Worm (Caenorhabditis elegans) whole organism, mixed stage, embryonic: ENCODE results near the gene T22C8.1.

Source experiments
- M03D4.4 ChIP-seq: sonication (generic microtip); optimal IDR thresholded peaks from 2 replicates; lab custom pipeline; 2017; ENCODE audit warnings: mild to moderate bottlenecking, missing genetic modification characterization, missing compliant biosample characterization
- bed-3 ChIP-seq: fragments of 200-800 bp; sonication (Bioruptor generic); optimal IDR thresholded peaks from 3 replicates; lab custom pipeline; 2018; ENCODE audit warnings: mild to moderate bottlenecking, missing genetic modification characterization, moderate library complexity, missing compliant biosample characterization
- blmp-1 ChIP-seq: fragments of 150-350 bp; optimal IDR thresholded peaks from 2 replicates; lab custom pipeline; 2014; ENCODE audit warnings: missing biosample characterization, missing genetic modification characterization
- ceh-39 ChIP-seq: fragments of 150-350 bp; optimal IDR thresholded peaks from 2 replicates; lab custom pipeline; 2014; ENCODE audit warnings: missing biosample characterization, missing genetic modification characterization
- ceh-43 ChIP-seq: fragments of 200-800 bp; sonication (Bioruptor generic); optimal IDR thresholded peaks from 2 replicates; lab custom pipeline; 2018; ENCODE audit warnings: mild to moderate bottlenecking, missing genetic modification characterization, moderate library complexity, missing compliant biosample characterization
- ceh-83 ChIP-seq: fragments of 200-800 bp; sonication (Bioruptor generic); optimal IDR thresholded peaks from 2 replicates; lab custom pipeline; 2018; ENCODE audit warnings: mild to moderate bottlenecking, missing genetic modification characterization, missing compliant biosample characterization
- ces-1 ChIP-seq: fragments of 150-350 bp; optimal IDR thresholded peaks from 2 replicates; lab custom pipeline; 2014; ENCODE audit warnings: missing biosample characterization, missing genetic modification reagents, missing genetic modification characterization
- cnd-1 ChIP-seq: fragments of 200-800 bp; sonication (Bioruptor generic); optimal IDR thresholded peaks from 2 replicates; lab custom pipeline; 2018; ENCODE audit warnings: mild to moderate bottlenecking, missing genetic modification characterization, missing compliant biosample characterization
- drap-1 ChIP-seq: fragments of 200-800 bp; sonication (Bioruptor generic); optimal IDR thresholded peaks from 3 replicates; lab custom pipeline; 2018; ENCODE audit warnings: mild to moderate bottlenecking, missing genetic modification characterization, missing compliant biosample characterization
- elt-1 ChIP-seq: sonication (generic microtip); optimal IDR thresholded peaks from 2 replicates; lab custom pipeline; 2017; ENCODE audit warnings: missing genetic modification characterization, mild to moderate bottlenecking, missing compliant biosample characterization, antibody characterized with exemption, moderate library complexity, borderline replicate concordance; ENCODE audit not compliant: insufficient read depth
- elt-3 ChIP-seq: fragments of 150-350 bp; optimal IDR thresholded peaks from 2 replicates; lab custom pipeline; 2014; ENCODE audit warnings: missing biosample characterization, missing genetic modification characterization
- flh-1 ChIP-seq: fragments of 200-800 bp; sonication (Bioruptor generic); optimal IDR thresholded peaks from 2 replicates; lab custom pipeline; 2018; ENCODE audit warnings: mild to moderate bottlenecking, missing genetic modification characterization, moderate library complexity, missing compliant biosample characterization
- ham-2 ChIP-seq: fragments of 200-800 bp; sonication (Bioruptor generic); optimal IDR thresholded peaks from 2 replicates; lab custom pipeline; 2018; ENCODE audit warnings: mild to moderate bottlenecking, missing genetic modification characterization, missing compliant biosample characterization
- hlh-1 ChIP-seq: fragments of 150-350 bp; optimal IDR thresholded peaks from 2 replicates; lab custom pipeline; 2014; ENCODE audit warnings: missing biosample characterization, missing genetic modification reagents, missing genetic modification characterization
- lin-13 ChIP-seq: fragments of 150-350 bp; optimal IDR thresholded peaks from 2 replicates; lab custom pipeline; 2014; ENCODE audit warnings: missing biosample characterization, missing genetic modification characterization
- lin-32 ChIP-seq: fragments of 200-800 bp; sonication (Bioruptor generic); optimal IDR thresholded peaks from 2 replicates; lab custom pipeline; 2018; ENCODE audit warnings: mild to moderate bottlenecking, missing genetic modification characterization, missing compliant biosample characterization
- lsy-2 ChIP-seq: fragments of 150-350 bp; optimal IDR thresholded peaks from 2 replicates; lab custom pipeline; 2014; ENCODE audit warnings: missing biosample characterization, missing genetic modification characterization
- mep-1 ChIP-seq: fragments of 150-350 bp; optimal IDR thresholded peaks from 2 replicates; lab custom pipeline; 2017; ENCODE audit warnings: missing biosample characterization, missing genetic modification reagents, missing genetic modification characterization, inconsistent platforms
- mls-2 ChIP-seq: sonication (generic microtip); optimal IDR thresholded peaks from 2 replicates; lab custom pipeline; 2016; ENCODE audit warnings: mild to moderate bottlenecking, missing genetic modification characterization, moderate library complexity, missing compliant biosample characterization
- nhr-12 ChIP-seq: fragments of 150-350 bp; optimal IDR thresholded peaks from 2 replicates; lab custom pipeline; 2014; ENCODE audit warnings: missing biosample characterization, missing genetic modification characterization
- nhr-2 ChIP-seq: fragments of 150-350 bp; optimal IDR thresholded peaks from 2 replicates; lab custom pipeline; 2014; ENCODE audit warnings: missing biosample characterization, missing genetic modification characterization
- nhr-237 ChIP-seq: fragments of 150-350 bp; optimal IDR thresholded peaks from 2 replicates; lab custom pipeline; 2014; ENCODE audit warnings: missing biosample characterization, missing genetic modification characterization
- nhr-28 ChIP-seq: fragments of 150-350 bp; optimal IDR thresholded peaks from 2 replicates; lab custom pipeline; 2014; ENCODE audit warnings: missing biosample characterization, missing genetic modification characterization
- nhr-76 ChIP-seq: sonication (generic microtip); optimal IDR thresholded peaks from 2 replicates; lab custom pipeline; 2017; ENCODE audit warnings: missing biosample characterization, missing genetic modification characterization
- sem-2 ChIP-seq: fragments of 200-800 bp; sonication (Bioruptor generic); optimal IDR thresholded peaks from 2 replicates; lab custom pipeline; 2018; ENCODE audit warnings: mild to moderate bottlenecking, missing genetic modification characterization, missing compliant biosample characterization
- sptf-1 ChIP-seq: sonication (generic microtip); optimal IDR thresholded peaks from 2 replicates; lab custom pipeline; 2017; ENCODE audit warnings: mild to moderate bottlenecking, missing genetic modification characterization, moderate library complexity, missing compliant biosample characterization
- tbx-8 ChIP-seq: fragments of 200-800 bp; sonication (Bioruptor generic); optimal IDR thresholded peaks from 2 replicates; lab custom pipeline; 2018; ENCODE audit warnings: mild to moderate bottlenecking, missing genetic modification characterization, moderate library complexity, missing compliant biosample characterization
- unc-120 ChIP-seq: sonication (generic microtip); optimal IDR thresholded peaks from 2 replicates; lab custom pipeline; 2017; ENCODE audit warnings: missing genetic modification characterization, missing compliant biosample characterization; ENCODE audit not compliant: poor library complexity, severe bottlenecking
- unc-39 ChIP-seq: fragments of 150-350 bp; optimal IDR thresholded peaks from 2 replicates; lab custom pipeline; 2014; ENCODE audit warnings: missing biosample characterization, missing genetic modification characterization
- unc-62 ChIP-seq: fragments of 150-350 bp; optimal IDR thresholded peaks from 2 replicates; lab custom pipeline; 2014; ENCODE audit warnings: missing biosample characterization, missing genetic modification reagents, missing genetic modification characterization
- zip-8 ChIP-seq: fragments of 150-350 bp; optimal IDR thresholded peaks from 2 replicates; lab custom pipeline; 2014; ENCODE audit warnings: missing biosample characterization, missing genetic modification characterization
- ztf-11 ChIP-seq: fragments of 150-350 bp; optimal IDR thresholded peaks from 2 replicates; lab custom pipeline; 2014; ENCODE audit warnings: missing biosample characterization, missing genetic modification characterization

T22C8.1 gene

ce11 chrII:8646437-8646836 lies 33.9 kb downstream of the T22C8.1 start:
- TF ChIP-seq nhr-76 (tag; lab: Kevin White, UChicago) (no peak), flh-1 (GFP tag; lab: Kevin White, UChicago) (no peak), ces-1 (GFP tag; lab: Kevin White, UChicago) (no peak), ceh-43 (GFP tag; lab: Kevin White, UChicago) (no peak), nhr-237 (no peak), bed-3 (GFP tag; lab: Kevin White, UChicago) (no peak), nhr-2 (tag; lab: Kevin White, UChicago) (no peak), drap-1 (GFP tag; lab: Kevin White, UChicago) (no peak), lsy-2 (tag; lab: Kevin White, UChicago) (no peak), sem-2 (GFP tag; lab: Kevin White, UChicago) (no peak), tbx-8 (GFP tag; lab: Kevin White, UChicago) (no peak), unc-120 (tag; lab: Kevin White, UChicago) (no peak), unc-39 (tag; lab: Kevin White, UChicago) (no peak), blmp-1 (tag; lab: Kevin White, UChicago) (no peak), lin-13 (no peak), lin-32 (GFP tag; lab: Kevin White, UChicago) (no peak), ceh-83 (GFP tag; lab: Kevin White, UChicago) (no peak), ham-2 (no peak)

- TF ChIP-seq blmp-1 (tag; lab: Kevin White, UChicago) (no peak), hlh-1 (no peak), nhr-237 (no peak), nhr-12 (tag; lab: Kevin White, UChicago) (no peak), sptf-1 (no peak), nhr-76 (tag; lab: Kevin White, UChicago) (no peak), M03D4.4 (tag; lab: Kevin White, UChicago) (no peak), ceh-43 (GFP tag; lab: Kevin White, UChicago) (no peak), elt-1 (tag; lab: Kevin White, UChicago) (no peak), nhr-28 (no peak)
- TF ChIP-seq, all 35 proteins: peak for 0
These were observed 36.3 kb downstream of the T22C8.1 start for ce11 chrII:8648843-8649242.

- TF ChIP-seq bed-3 (GFP tag; lab: Kevin White, UChicago): no peak
- TF ChIP-seq unc-39 (tag; lab: Kevin White, UChicago): no peak
- no peak for TF ChIP-seq lsy-2 (tag; lab: Kevin White, UChicago)
- TF ChIP-seq nhr-2 (tag; lab: Kevin White, UChicago): no peak
- TF ChIP-seq lin-32 (GFP tag; lab: Kevin White, UChicago): no peak
- TF ChIP-seq ceh-43 (GFP tag; lab: Kevin White, UChicago): no peak
- no peak for TF ChIP-seq nhr-76 (tag; lab: Kevin White, UChicago)
- no peak for TF ChIP-seq hlh-1
- TF ChIP-seq zip-8 (tag; lab: Kevin White, UChicago): no peak
- no peak for TF ChIP-seq unc-62 (GFP tag; lab: Kevin White, UChicago)
These were observed 38.1 kb downstream of the T22C8.1 start, which contains the start of gene pyr-1 for ce11 chrII:8650644-8651159. pyr-1 (plus strand) TSS chrII:8651109.

DNA sequence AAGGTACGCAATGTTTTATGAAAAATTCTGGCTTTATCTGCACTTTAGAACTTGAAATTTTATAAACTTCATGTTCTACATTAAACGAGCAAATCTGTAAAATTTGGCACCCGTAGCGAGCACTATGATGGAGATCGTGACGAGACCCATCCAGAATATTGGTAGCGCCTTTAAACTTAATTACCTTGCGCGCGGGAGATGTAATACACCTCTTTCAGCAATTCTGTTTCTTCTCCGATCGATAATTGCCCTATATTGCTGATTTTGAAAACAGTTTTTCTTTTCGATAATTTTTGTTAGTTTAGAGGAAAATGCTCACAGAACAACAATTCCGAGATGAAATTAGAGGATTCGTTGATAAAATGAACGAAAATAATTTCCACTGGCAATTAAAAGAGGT lies 46.3 kb downstream of the T22C8.1 start, which contains the start of gene atg-10:
Gene atg-10 (plus strand): TSS at position 301 of the 400 bp plus-strand sequence.
- no peak for TF ChIP-seq hlh-1
- no peak for TF ChIP-seq tbx-8 (GFP tag; lab: Kevin White, UChicago)
- no peak for TF ChIP-seq cnd-1 (tag; lab: Kevin White, UChicago)
- no peak for TF ChIP-seq unc-62 (GFP tag; lab: Kevin White, UChicago)
- TF ChIP-seq zip-8 (tag; lab: Kevin White, UChicago): no peak
- no peak for TF ChIP-seq ces-1 (GFP tag; lab: Kevin White, UChicago)
- no peak for TF ChIP-seq ceh-39 (tag; lab: Kevin White, UChicago)
- no peak for TF ChIP-seq nhr-76 (tag; lab: Kevin White, UChicago)
- TF ChIP-seq flh-1 (GFP tag; lab: Kevin White, UChicago): no peak
- TF ChIP-seq elt-3 (tag; lab: Kevin White, UChicago): no peak
- no peak for TF ChIP-seq unc-120 (tag; lab: Kevin White, UChicago)
- TF ChIP-seq unc-39 (tag; lab: Kevin White, UChicago): no peak
- TF ChIP-seq bed-3 (GFP tag; lab: Kevin White, UChicago): no peak
- TF ChIP-seq ztf-11 (tag; lab: Kevin White, UChicago): no peak
- TF ChIP-seq ham-2: no peak
- no peak for TF ChIP-seq lin-32 (GFP tag; lab: Kevin White, UChicago)
- no peak for TF ChIP-seq mls-2 (tag; lab: Kevin White, UChicago)
- no peak for TF ChIP-seq sem-2 (GFP tag; lab: Kevin White, UChicago)
- no peak for TF ChIP-seq M03D4.4 (tag; lab: Kevin White, UChicago)
- no peak for TF ChIP-seq mep-1 (tag; lab: Kevin White, UChicago)
